Worm (Caenorhabditis elegans) whole organism, mixed stage, embryonic: ENCODE measurements around the gene twk-32.

Experiments used
- M03D4.4 ChIP-seq: sonication (generic microtip); optimal IDR thresholded peaks from 2 replicates; lab custom pipeline; 2017; ENCODE audit warnings: mild to moderate bottlenecking, missing genetic modification characterization, missing compliant biosample characterization
- bed-3 ChIP-seq: fragments of 200-800 bp; sonication (Bioruptor generic); optimal IDR thresholded peaks from 3 replicates; lab custom pipeline; 2018; ENCODE audit warnings: mild to moderate bottlenecking, missing genetic modification characterization, moderate library complexity, missing compliant biosample characterization
- blmp-1 ChIP-seq: fragments of 150-350 bp; optimal IDR thresholded peaks from 2 replicates; lab custom pipeline; 2014; ENCODE audit warnings: missing biosample characterization, missing genetic modification characterization
- ceh-39 ChIP-seq: fragments of 150-350 bp; optimal IDR thresholded peaks from 2 replicates; lab custom pipeline; 2014; ENCODE audit warnings: missing biosample characterization, missing genetic modification characterization
- ceh-83 ChIP-seq: fragments of 200-800 bp; sonication (Bioruptor generic); optimal IDR thresholded peaks from 2 replicates; lab custom pipeline; 2018; ENCODE audit warnings: mild to moderate bottlenecking, missing genetic modification characterization, missing compliant biosample characterization
- ces-1 ChIP-seq: fragments of 150-350 bp; optimal IDR thresholded peaks from 2 replicates; lab custom pipeline; 2014; ENCODE audit warnings: missing biosample characterization, missing genetic modification reagents, missing genetic modification characterization
- cnd-1 ChIP-seq: fragments of 200-800 bp; sonication (Bioruptor generic); optimal IDR thresholded peaks from 2 replicates; lab custom pipeline; 2018; ENCODE audit warnings: mild to moderate bottlenecking, missing genetic modification characterization, missing compliant biosample characterization
- drap-1 ChIP-seq: fragments of 200-800 bp; sonication (Bioruptor generic); optimal IDR thresholded peaks from 3 replicates; lab custom pipeline; 2018; ENCODE audit warnings: mild to moderate bottlenecking, missing genetic modification characterization, missing compliant biosample characterization
- elt-1 ChIP-seq: sonication (generic microtip); optimal IDR thresholded peaks from 2 replicates; lab custom pipeline; 2017; ENCODE audit warnings: missing genetic modification characterization, mild to moderate bottlenecking, missing compliant biosample characterization, antibody characterized with exemption, moderate library complexity, borderline replicate concordance; ENCODE audit not compliant: insufficient read depth
- flh-1 ChIP-seq: fragments of 200-800 bp; sonication (Bioruptor generic); optimal IDR thresholded peaks from 2 replicates; lab custom pipeline; 2018; ENCODE audit warnings: mild to moderate bottlenecking, missing genetic modification characterization, moderate library complexity, missing compliant biosample characterization
- ham-2 ChIP-seq: fragments of 200-800 bp; sonication (Bioruptor generic); optimal IDR thresholded peaks from 2 replicates; lab custom pipeline; 2018; ENCODE audit warnings: mild to moderate bottlenecking, missing genetic modification characterization, missing compliant biosample characterization
- hlh-1 ChIP-seq: fragments of 150-350 bp; optimal IDR thresholded peaks from 2 replicates; lab custom pipeline; 2014; ENCODE audit warnings: missing biosample characterization, missing genetic modification reagents, missing genetic modification characterization
- lin-13 ChIP-seq: fragments of 150-350 bp; optimal IDR thresholded peaks from 2 replicates; lab custom pipeline; 2014; ENCODE audit warnings: missing biosample characterization, missing genetic modification characterization
- lsy-2 ChIP-seq: fragments of 150-350 bp; optimal IDR thresholded peaks from 2 replicates; lab custom pipeline; 2014; ENCODE audit warnings: missing biosample characterization, missing genetic modification characterization
- mab-5 ChIP-seq: fragments of 150-350 bp; optimal IDR thresholded peaks from 2 replicates; lab custom pipeline; 2014; ENCODE audit warnings: missing biosample characterization, missing genetic modification characterization
- mep-1 ChIP-seq: fragments of 150-350 bp; optimal IDR thresholded peaks from 2 replicates; lab custom pipeline; 2017; ENCODE audit warnings: missing biosample characterization, missing genetic modification reagents, missing genetic modification characterization, inconsistent platforms
- mls-2 ChIP-seq: sonication (generic microtip); optimal IDR thresholded peaks from 2 replicates; lab custom pipeline; 2016; ENCODE audit warnings: mild to moderate bottlenecking, missing genetic modification characterization, moderate library complexity, missing compliant biosample characterization
- nhr-12 ChIP-seq: fragments of 150-350 bp; optimal IDR thresholded peaks from 2 replicates; lab custom pipeline; 2014; ENCODE audit warnings: missing biosample characterization, missing genetic modification characterization
- nhr-2 ChIP-seq: fragments of 150-350 bp; optimal IDR thresholded peaks from 2 replicates; lab custom pipeline; 2014; ENCODE audit warnings: missing biosample characterization, missing genetic modification characterization
- nhr-237 ChIP-seq: fragments of 150-350 bp; optimal IDR thresholded peaks from 2 replicates; lab custom pipeline; 2014; ENCODE audit warnings: missing biosample characterization, missing genetic modification characterization
- nhr-28 ChIP-seq: fragments of 150-350 bp; optimal IDR thresholded peaks from 2 replicates; lab custom pipeline; 2014; ENCODE audit warnings: missing biosample characterization, missing genetic modification characterization
- nhr-76 ChIP-seq: sonication (generic microtip); optimal IDR thresholded peaks from 2 replicates; lab custom pipeline; 2017; ENCODE audit warnings: missing biosample characterization, missing genetic modification characterization
- pha-4 ChIP-seq: fragments of 150-350 bp; optimal IDR thresholded peaks from 2 replicates; lab custom pipeline; 2018; ENCODE audit warnings: missing biosample characterization, missing genetic modification reagents, missing genetic modification characterization
- sem-2 ChIP-seq: fragments of 200-800 bp; sonication (Bioruptor generic); optimal IDR thresholded peaks from 2 replicates; lab custom pipeline; 2018; ENCODE audit warnings: mild to moderate bottlenecking, missing genetic modification characterization, missing compliant biosample characterization
- snpc-4 ChIP-seq: fragments of 150-350 bp; optimal IDR thresholded peaks from 2 replicates; lab custom pipeline; 2014; ENCODE audit warnings: missing biosample characterization, missing genetic modification characterization
- sptf-1 ChIP-seq: sonication (generic microtip); optimal IDR thresholded peaks from 2 replicates; lab custom pipeline; 2017; ENCODE audit warnings: mild to moderate bottlenecking, missing genetic modification characterization, moderate library complexity, missing compliant biosample characterization
- tbx-8 ChIP-seq: fragments of 200-800 bp; sonication (Bioruptor generic); optimal IDR thresholded peaks from 2 replicates; lab custom pipeline; 2018; ENCODE audit warnings: mild to moderate bottlenecking, missing genetic modification characterization, moderate library complexity, missing compliant biosample characterization
- unc-120 ChIP-seq: sonication (generic microtip); optimal IDR thresholded peaks from 2 replicates; lab custom pipeline; 2017; ENCODE audit warnings: missing genetic modification characterization, missing compliant biosample characterization; ENCODE audit not compliant: poor library complexity, severe bottlenecking
- unc-39 ChIP-seq: fragments of 150-350 bp; optimal IDR thresholded peaks from 2 replicates; lab custom pipeline; 2014; ENCODE audit warnings: missing biosample characterization, missing genetic modification characterization
- unc-62 ChIP-seq: fragments of 150-350 bp; optimal IDR thresholded peaks from 2 replicates; lab custom pipeline; 2014; ENCODE audit warnings: missing biosample characterization, missing genetic modification reagents, missing genetic modification characterization
- ztf-11 ChIP-seq: fragments of 150-350 bp; optimal IDR thresholded peaks from 2 replicates; lab custom pipeline; 2014; ENCODE audit warnings: missing biosample characterization, missing genetic modification characterization

twk-32 gene

ce11 chrV:13789362-13789761 lies 7.1 kb upstream of the twk-32 start (continued):
- TF ChIP-seq nhr-28 (tag; lab: Kevin White, UChicago) (no peak), nhr-12 (tag; lab: Kevin White, UChicago) (no peak), pha-4 (peak; percentile 97), flh-1 (no peak), unc-39 (tag; lab: Kevin White, UChicago) (no peak), mls-2 (peak; percentile 85), sptf-1 (tag; lab: Kevin White, UChicago) (peak; percentile 38)

- TF ChIP-seq ces-1 (GFP tag; lab: Kevin White, UChicago) (no peak), sem-2 (no peak), nhr-28 (tag; lab: Kevin White, UChicago) (no peak), mls-2 (no peak), blmp-1 (tag; lab: Kevin White, UChicago) (no peak), flh-1 (no peak), unc-62 (GFP tag; lab: Kevin White, UChicago) (no peak), snpc-4 (no peak), unc-120 (tag; lab: Kevin White, UChicago) (no peak), ceh-83 (no peak), nhr-2 (no peak), lin-13 (tag; lab: Kevin White, UChicago) (no peak), ztf-11 (tag; lab: Kevin White, UChicago) (no peak), cnd-1 (tag; lab: Kevin White, UChicago) (no peak), ceh-39 (tag; lab: Kevin White, UChicago) (no peak), nhr-76 (tag; lab: Kevin White, UChicago) (no peak), sptf-1 (tag; lab: Kevin White, UChicago) (no peak), mab-5 (tag; lab: Kevin White, UChicago) (no peak)
Measured at ce11 chrV:13790117-13790516, 6.3 kb upstream of the twk-32 start.

- TF ChIP-seq bed-3 (GFP tag; lab: Kevin White, UChicago), result no peak
- TF ChIP-seq nhr-2, result no peak
- no peak for TF ChIP-seq hlh-1 (tag; lab: Kevin White, UChicago)
- TF ChIP-seq sptf-1 (tag; lab: Kevin White, UChicago), result no peak
- TF ChIP-seq nhr-12 (tag; lab: Kevin White, UChicago), result no peak
- no peak for TF ChIP-seq ztf-11 (tag; lab: Kevin White, UChicago)
- TF ChIP-seq elt-1 (tag; lab: Kevin White, UChicago), result no peak
- TF ChIP-seq ceh-83, result no peak
Measured at ce11 chrV:13790557-13790956, 5.9 kb upstream of the twk-32 start.

- TF ChIP-seq bed-3 (GFP tag; lab: Kevin White, UChicago) (no peak), lin-13 (tag; lab: Kevin White, UChicago) (no peak), ces-1 (GFP tag; lab: Kevin White, UChicago) (no peak), M03D4.4 (tag; lab: Kevin White, UChicago) (no peak), ztf-11 (tag; lab: Kevin White, UChicago) (no peak), unc-120 (tag; lab: Kevin White, UChicago) (no peak), flh-1 (no peak), pha-4 (no peak), drap-1 (GFP tag; lab: Kevin White, UChicago) (no peak), ham-2 (GFP tag; lab: Kevin White, UChicago) (no peak), nhr-28 (tag; lab: Kevin White, UChicago) (no peak), lsy-2 (no peak)
- TF ChIP-seq, all 35 proteins: peak for 0
Measured at ce11 chrV:13794046-13794445, 2.4 kb upstream of the twk-32 start.

- no peak for TF ChIP-seq hlh-1 (tag; lab: Kevin White, UChicago)
- no peak for TF ChIP-seq mep-1
- TF ChIP-seq unc-62 (GFP tag; lab: Kevin White, UChicago), result no peak
- no peak for TF ChIP-seq tbx-8
- TF ChIP-seq ham-2 (GFP tag; lab: Kevin White, UChicago), result no peak
- TF ChIP-seq unc-120 (tag; lab: Kevin White, UChicago), result no peak
- no peak for TF ChIP-seq nhr-12 (tag; lab: Kevin White, UChicago)
- TF ChIP-seq blmp-1 (tag; lab: Kevin White, UChicago), result no peak
- no peak for TF ChIP-seq pha-4
- TF ChIP-seq mls-2, result no peak
- TF ChIP-seq nhr-237 (tag; lab: Kevin White, UChicago), result no peak
- no peak for TF ChIP-seq ces-1 (GFP tag; lab: Kevin White, UChicago)
- TF ChIP-seq sptf-1 (tag; lab: Kevin White, UChicago), result no peak
Measured at ce11 chrV:13799190-13799589, 2.7 kb downstream of the twk-32 start.
